Worm (Caenorhabditis elegans) whole organism, L2 larva: ENCODE results near the gene str-144.

Source experiments
- C34F6.9 ChIP-seq: fragments of 150-350 bp; optimal IDR thresholded peaks from 2 replicates; lab custom pipeline; 2014; ENCODE audit warnings: missing biosample characterization, missing genetic modification characterization
- F13H6.1 ChIP-seq: sonication (generic microtip); optimal IDR thresholded peaks from 2 replicates; lab custom pipeline; 2016; ENCODE audit warnings: missing genetic modification characterization, missing compliant biosample characterization
- Y55F3AM.14 ChIP-seq: fragments of 200-800 bp; sonication (Bioruptor generic); optimal IDR thresholded peaks from 2 replicates; lab custom pipeline; 2018; ENCODE audit warnings: mild to moderate bottlenecking, missing genetic modification characterization, missing compliant biosample characterization
- ZK546.5 ChIP-seq: sonication (generic microtip); optimal IDR thresholded peaks from 2 replicates; lab custom pipeline; 2017; ENCODE audit warnings: missing biosample characterization, missing genetic modification characterization
- alr-1 ChIP-seq: fragments of 150-350 bp; optimal IDR thresholded peaks from 2 replicates; lab custom pipeline; 2014; ENCODE audit warnings: missing biosample characterization, missing genetic modification characterization
- aly-2 ChIP-seq: fragments of 150-350 bp; optimal IDR thresholded peaks from 2 replicates; lab custom pipeline; 2014; ENCODE audit warnings: missing biosample characterization, missing genetic modification characterization
- ama-1 ChIP-seq: fragments of 150-350 bp; optimal IDR thresholded peaks from 2 replicates; lab custom pipeline; 2018; ENCODE audit warnings: inconsistent platforms
- blmp-1 ChIP-seq: sonication (generic microtip); optimal IDR thresholded peaks from 2 replicates; lab custom pipeline; 2017; ENCODE audit warnings: missing genetic modification characterization, mild to moderate bottlenecking, missing compliant biosample characterization, antibody characterized with exemption, moderate library complexity; ENCODE audit not compliant: insufficient read depth
- ceh-16 ChIP-seq: fragments of 150-350 bp; optimal IDR thresholded peaks from 2 replicates; lab custom pipeline; 2014; ENCODE audit warnings: missing biosample characterization, missing genetic modification characterization
- ceh-82 ChIP-seq: fragments of 150-350 bp; optimal IDR thresholded peaks from 2 replicates; lab custom pipeline; 2014; ENCODE audit warnings: missing biosample characterization, missing genetic modification characterization
- crh-2 ChIP-seq: sonication (generic microtip); optimal IDR thresholded peaks from 2 replicates; lab custom pipeline; 2017; ENCODE audit warnings: missing biosample characterization, missing genetic modification characterization
- dmd-4 ChIP-seq: sonication (generic microtip); optimal IDR thresholded peaks from 2 replicates; lab custom pipeline; 2017; ENCODE audit warnings: missing biosample characterization, missing genetic modification characterization
- egl-27 ChIP-seq: sonication (generic microtip); optimal IDR thresholded peaks from 3 replicates; lab custom pipeline; 2017; ENCODE audit warnings: missing biosample characterization, missing genetic modification reagents, missing genetic modification characterization
- elt-1 ChIP-seq: fragments of 150-350 bp; optimal IDR thresholded peaks from 2 replicates; lab custom pipeline; 2014; ENCODE audit warnings: missing biosample characterization, missing genetic modification characterization
- elt-3 ChIP-seq: sonication (generic microtip); optimal IDR thresholded peaks from 2 replicates; lab custom pipeline; 2017; ENCODE audit warnings: missing biosample characterization, missing genetic modification characterization
- fos-1 ChIP-seq: fragments of 150-350 bp; optimal IDR thresholded peaks from 2 replicates; lab custom pipeline; 2014; ENCODE audit warnings: missing biosample characterization, missing genetic modification characterization
- gmeb-1 ChIP-seq: fragments of 150-350 bp; optimal IDR thresholded peaks from 2 replicates; lab custom pipeline; 2014; ENCODE audit warnings: missing biosample characterization, missing genetic modification characterization
- lin-11 ChIP-seq: fragments of 150-350 bp; sonication (generic microtip); optimal IDR thresholded peaks from 2 replicates; lab custom pipeline; 2014; ENCODE audit warnings: missing biosample characterization, missing genetic modification characterization, inconsistent platforms, mixed read lengths
- lin-39 ChIP-seq: fragments of 150-350 bp; optimal IDR thresholded peaks from 2 replicates; lab custom pipeline; 2014; ENCODE audit warnings: missing biosample characterization, missing genetic modification reagents, missing genetic modification characterization
- lsy-2 ChIP-seq, 2 experiments: fragments of 150-350 bp in 1 of 2; sonication (generic microtip) in 1 of 2; optimal IDR thresholded peaks; 2 replicates each; lab custom pipeline; 2014 to 2017; ENCODE audit warnings: missing biosample characterization in 2 of 2, missing genetic modification characterization in 2 of 2
- mab-5 ChIP-seq: fragments of 150-350 bp; optimal IDR thresholded peaks from 2 replicates; lab custom pipeline; 2014; ENCODE audit warnings: missing biosample characterization, missing genetic modification characterization
- mbf-1 ChIP-seq: sonication (generic microtip); optimal IDR thresholded peaks from 2 replicates; lab custom pipeline; 2017; ENCODE audit warnings: missing biosample characterization, missing genetic modification characterization
- nhr-10 ChIP-seq: sonication (generic microtip); optimal IDR thresholded peaks from 2 replicates; lab custom pipeline; 2017; ENCODE audit warnings: missing biosample characterization, missing genetic modification characterization
- nhr-11 ChIP-seq: fragments of 150-350 bp; optimal IDR thresholded peaks from 2 replicates; lab custom pipeline; 2014; ENCODE audit warnings: missing biosample characterization, missing genetic modification characterization
- nhr-12 ChIP-seq: fragments of 150-350 bp; optimal IDR thresholded peaks from 2 replicates; lab custom pipeline; 2014; ENCODE audit warnings: missing biosample characterization, missing genetic modification characterization
- nhr-129 ChIP-seq: fragments of 150-350 bp; optimal IDR thresholded peaks from 2 replicates; lab custom pipeline; 2014; ENCODE audit warnings: missing biosample characterization, missing genetic modification characterization
- nhr-21 ChIP-seq: fragments of 150-350 bp; optimal IDR thresholded peaks from 2 replicates; lab custom pipeline; 2014; ENCODE audit warnings: missing biosample characterization, missing genetic modification characterization
- nhr-23 ChIP-seq: fragments of 150-350 bp; optimal IDR thresholded peaks from 2 replicates; lab custom pipeline; 2014; ENCODE audit warnings: missing biosample characterization, missing genetic modification reagents, missing genetic modification characterization
- nhr-237 ChIP-seq: fragments of 150-350 bp; optimal IDR thresholded peaks from 2 replicates; lab custom pipeline; 2014; ENCODE audit warnings: missing biosample characterization, missing genetic modification characterization
- nhr-25 ChIP-seq: fragments of 150-350 bp; sonication (generic microtip); optimal IDR thresholded peaks from 3 replicates; lab custom pipeline; 2014; ENCODE audit warnings: missing biosample characterization, missing genetic modification characterization
- nhr-6 ChIP-seq: fragments of 150-350 bp; optimal IDR thresholded peaks from 2 replicates; lab custom pipeline; 2014; ENCODE audit warnings: missing biosample characterization, missing genetic modification characterization
- nhr-77 ChIP-seq: fragments of 150-350 bp; optimal IDR thresholded peaks from 2 replicates; lab custom pipeline; 2014; ENCODE audit warnings: missing biosample characterization, missing genetic modification characterization
- peb-1 ChIP-seq: fragments of 150-350 bp; optimal IDR thresholded peaks from 2 replicates; lab custom pipeline; 2014; ENCODE audit warnings: missing biosample characterization, missing genetic modification characterization
- sma-3 ChIP-seq: sonication (generic microtip); optimal IDR thresholded peaks from 2 replicates; lab custom pipeline; 2016; ENCODE audit warnings: missing genetic modification reagents, missing genetic modification characterization, missing compliant biosample characterization
- sma-9 ChIP-seq, 2 experiments: fragments of 150-350 bp in 1 of 2; sonication (generic microtip) in 1 of 2; optimal IDR thresholded peaks; 2 replicates each; lab custom pipeline; 2014 to 2016; ENCODE audit warnings: missing genetic modification characterization in 2 of 2, mild to moderate bottlenecking in 1 of 2, missing biosample characterization in 1 of 2, missing compliant biosample characterization in 1 of 2, missing genetic modification reagents in 1 of 2, moderate library complexity in 1 of 2
- snpc-4 ChIP-seq: fragments of 150-350 bp; optimal IDR thresholded peaks from 2 replicates; lab custom pipeline; 2014; ENCODE audit warnings: missing biosample characterization, missing genetic modification characterization
- unc-39 ChIP-seq: fragments of 150-350 bp; optimal IDR thresholded peaks from 2 replicates; lab custom pipeline; 2014; ENCODE audit warnings: missing biosample characterization, missing genetic modification characterization
- unc-55 ChIP-seq: fragments of 150-350 bp; sonication (generic microtip); optimal IDR thresholded peaks from 3 replicates; lab custom pipeline; 2014; ENCODE audit warnings: missing biosample characterization, missing genetic modification reagents, missing genetic modification characterization
- unc-62 ChIP-seq: fragments of 150-350 bp; optimal IDR thresholded peaks from 2 replicates; lab custom pipeline; 2014; ENCODE audit warnings: missing biosample characterization, missing genetic modification reagents, missing genetic modification characterization
- zag-1 ChIP-seq: fragments of 150-350 bp; optimal IDR thresholded peaks from 2 replicates; lab custom pipeline; 2014; ENCODE audit warnings: missing biosample characterization, missing genetic modification characterization
- ztf-1 ChIP-seq: fragments of 200-800 bp; sonication (Bioruptor generic); conservative IDR thresholded peaks from 2 replicates; pipeline ENCODE4 v1.3.6; 2022; ENCODE audit warnings: missing genetic modification characterization, missing compliant biosample characterization
- ztf-11 ChIP-seq: sonication (generic microtip); optimal IDR thresholded peaks from 2 replicates; lab custom pipeline; 2017; ENCODE audit warnings: missing biosample characterization, missing genetic modification characterization
- ztf-4 ChIP-seq: fragments of 150-350 bp; optimal IDR thresholded peaks from 2 replicates; lab custom pipeline; 2014; ENCODE audit warnings: missing biosample characterization, missing genetic modification characterization

str-144 gene

ce11 chrV:8092385-8092784, 20.4 kb upstream of the str-144 start, which contains the start of gene str-129:
str-129 (minus strand) TSS chrV:8092485.
- TF ChIP-seq C34F6.9 (tag; lab: Kevin White, UChicago) (no peak), unc-62 (no peak), ZK546.5 (no peak), ztf-1 (no peak), blmp-1 (tag; lab: Kevin White, UChicago) (no peak), nhr-129 (tag; lab: Kevin White, UChicago) (no peak), nhr-23 (tag; lab: Kevin White, UChicago) (no peak), nhr-12 (tag; lab: Kevin White, UChicago) (no peak)

ce11 chrV:8090595-8090994, 18.6 kb upstream of the str-144 start, which contains the start of gene str-130:
str-130 (minus strand) TSS chrV:8090695.
- TF ChIP-seq aly-2 (tag; lab: Kevin White, UChicago) = no peak
- TF ChIP-seq nhr-237 (tag; lab: Kevin White, UChicago) = no peak
- TF ChIP-seq nhr-25 (tag; lab: Kevin White, UChicago) = no peak
- TF ChIP-seq gmeb-1 (tag; lab: Kevin White, UChicago) = no peak
- TF ChIP-seq ZK546.5 = no peak
- TF ChIP-seq crh-2 (tag; lab: Kevin White, UChicago) = no peak
- TF ChIP-seq sma-3 (GFP tag; lab: Kevin White, UChicago) = no peak
- no peak for TF ChIP-seq unc-39
- TF ChIP-seq nhr-129 (tag; lab: Kevin White, UChicago) = no peak

- TF ChIP-seq C34F6.9 (tag; lab: Kevin White, UChicago) (no peak), zag-1 (tag; lab: Kevin White, UChicago) (no peak)
- TF ChIP-seq, all 48 proteins: peak for 0
Observed at ce11 chrV:8085141-8085540, 13.2 kb upstream of the str-144 start, which contains the start of gene C09H5.7. C09H5.7 (minus strand) TSS chrV:8085241.

ce11 chrV:8081579-8081978, 9.6 kb upstream of the str-144 start, which contains the start of gene str-131:
str-131 (minus strand) TSS chrV:8081679.
- TF ChIP-seq unc-39 (no peak), dmd-4 (no peak), Y55F3AM.14 (no peak), unc-55 (no peak), lin-11 (no peak), zag-1 (tag; lab: Kevin White, UChicago) (no peak), mbf-1 (no peak), lsy-2 (tag; optimal IDR thresholded peaks at IDR 0.05; lab: Kevin White, UChicago) (no peak), ztf-4 (tag; lab: Kevin White, UChicago) (no peak), sma-9 (GFP tag; optimal IDR thresholded peaks at IDR 0.05; lab: Kevin White, UChicago) (no peak), sma-9 (tag; optimal IDR thresholded peaks at IDR 0.05; lab: Kevin White, UChicago) (no peak)

- TF ChIP-seq blmp-1 (tag; lab: Kevin White, UChicago) = peak; percentile 51
- TF ChIP-seq nhr-11 (tag; lab: Kevin White, UChicago) = no peak
- no peak for TF ChIP-seq mab-5
- TF ChIP-seq peb-1 = no peak
- no peak for TF ChIP-seq ama-1 (lab: Kevin White, UChicago)
- TF ChIP-seq elt-1 (tag; lab: Kevin White, UChicago) = no peak
- no peak for TF ChIP-seq aly-2 (tag; lab: Kevin White, UChicago)
- no peak for TF ChIP-seq elt-3
- no peak for TF ChIP-seq nhr-129 (tag; lab: Kevin White, UChicago)
- TF ChIP-seq nhr-77 (tag; lab: Kevin White, UChicago) = no peak
- TF ChIP-seq nhr-12 (tag; lab: Kevin White, UChicago) = no peak
- no peak for TF ChIP-seq zag-1 (tag; lab: Kevin White, UChicago)
- no peak for TF ChIP-seq lsy-2 (tag; optimal IDR thresholded peaks at IDR 0.05; lab: Kevin White, UChicago)
- TF ChIP-seq unc-62 = no peak
- no peak for TF ChIP-seq ceh-82 (tag; lab: Kevin White, UChicago)
- TF ChIP-seq ceh-16 (tag; lab: Kevin White, UChicago) = no peak
- TF ChIP-seq sma-9 (GFP tag; optimal IDR thresholded peaks at IDR 0.05; lab: Kevin White, UChicago) = peak; percentile 77
- no peak for TF ChIP-seq sma-9 (tag; optimal IDR thresholded peaks at IDR 0.05; lab: Kevin White, UChicago)
- TF ChIP-seq nhr-6 (tag; lab: Kevin White, UChicago) = no peak
- TF ChIP-seq alr-1 (tag; lab: Kevin White, UChicago) = no peak
- TF ChIP-seq snpc-4 (tag; lab: Kevin White, UChicago) = no peak
- no peak for TF ChIP-seq dmd-4
- no peak for TF ChIP-seq fos-1
- no peak for TF ChIP-seq F13H6.1 (tag; lab: Kevin White, UChicago)
- TF ChIP-seq ztf-1 = no peak
- no peak for TF ChIP-seq lin-11
- TF ChIP-seq ztf-11 = no peak
- no peak for TF ChIP-seq lin-39 (tag; lab: Kevin White, UChicago)
- peak; percentile 71 for TF ChIP-seq nhr-25 (tag; lab: Kevin White, UChicago)
- TF ChIP-seq nhr-21 (tag; lab: Kevin White, UChicago) = no peak
- TF ChIP-seq egl-27 (tag; lab: Kevin White, UChicago) = peak; percentile 17
- TF ChIP-seq nhr-10 = no peak
- peak; percentile 5 for TF ChIP-seq sma-3 (GFP tag; lab: Kevin White, UChicago)
- no peak for TF ChIP-seq C34F6.9 (tag; lab: Kevin White, UChicago)
- no peak for TF ChIP-seq nhr-23 (tag; lab: Kevin White, UChicago)
Observed at ce11 chrV:8079813-8080212, 7.9 kb upstream of the str-144 start.
